Worm (Caenorhabditis elegans) whole organism, L1 larva: ENCODE data around the gene F49C5.7.

ENCODE experiments used
- C04F5.9 ChIP-seq: sonication (generic microtip); optimal IDR thresholded peaks from 2 replicates; lab custom pipeline; 2016; ENCODE audit warnings: missing genetic modification characterization, missing compliant biosample characterization
- C16A3.4 ChIP-seq: fragments of 150-350 bp; optimal IDR thresholded peaks from 2 replicates; lab custom pipeline; 2014; ENCODE audit warnings: missing biosample characterization, missing genetic modification characterization
- C34B4.2 ChIP-seq: sonication (generic microtip); optimal IDR thresholded peaks from 2 replicates; lab custom pipeline; 2017; ENCODE audit warnings: mild to moderate bottlenecking, missing genetic modification characterization, missing compliant biosample characterization
- aha-1 ChIP-seq: fragments of 150-350 bp; optimal IDR thresholded peaks from 2 replicates; lab custom pipeline; 2014; ENCODE audit warnings: missing biosample characterization, missing genetic modification characterization
- aly-2 ChIP-seq: fragments of 150-350 bp; optimal IDR thresholded peaks from 2 replicates; lab custom pipeline; 2014; ENCODE audit warnings: missing biosample characterization, missing genetic modification characterization
- blmp-1 ChIP-seq: fragments of 150-350 bp; optimal IDR thresholded peaks from 2 replicates; lab custom pipeline; 2014; ENCODE audit warnings: missing biosample characterization, missing genetic modification characterization
- ceh-90 ChIP-seq: sonication (generic microtip); optimal IDR thresholded peaks from 2 replicates; lab custom pipeline; 2016; ENCODE audit warnings: missing genetic modification characterization, missing compliant biosample characterization
- ces-1 ChIP-seq: fragments of 150-350 bp; optimal IDR thresholded peaks from 2 replicates; lab custom pipeline; 2014; ENCODE audit warnings: missing biosample characterization, missing genetic modification reagents, missing genetic modification characterization
- dpl-1 ChIP-seq, 3 experiments: fragments of 150-350 bp in 2 of 3; sonication (generic microtip) in 1 of 3; optimal IDR thresholded peaks; 2 replicates each; lab custom pipeline; 2014 to 2017; ENCODE audit warnings: missing biosample characterization in 3 of 3, missing genetic modification characterization in 3 of 3, missing genetic modification reagents in 3 of 3
- efl-1 ChIP-seq, 4 experiments: fragments of 150-350 bp; optimal IDR thresholded peaks in 3 of 4; peaks in 1 of 4; 1 replicate in 1 of 4; 2 replicates in 3 of 4; lab custom pipeline; 2014; ENCODE audit warnings: missing biosample characterization in 2 of 4, missing genetic modification characterization in 2 of 4, missing genetic modification reagents in 2 of 4
- egl-13 ChIP-seq: sonication (generic microtip); optimal IDR thresholded peaks from 2 replicates; lab custom pipeline; 2016; ENCODE audit warnings: missing genotype, missing genetic modification reagents, missing genetic modification characterization, missing compliant biosample characterization
- fkh-10 ChIP-seq: sonication (generic microtip); optimal IDR thresholded peaks from 2 replicates; lab custom pipeline; 2017; ENCODE audit warnings: missing biosample characterization, missing genetic modification reagents, missing genetic modification characterization
- fkh-4 ChIP-seq: sonication (generic microtip); optimal IDR thresholded peaks from 2 replicates; lab custom pipeline; 2016; ENCODE audit warnings: missing compliant biosample characterization, missing genetic modification characterization, borderline replicate concordance
- fkh-8 ChIP-seq: sonication (generic microtip); optimal IDR thresholded peaks from 2 replicates; lab custom pipeline; 2016; ENCODE audit warnings: mild to moderate bottlenecking, missing genetic modification characterization, missing compliant biosample characterization
- grh-1 ChIP-seq: fragments of 200-800 bp; sonication (Bioruptor generic); IDR thresholded peaks from 2 replicates; pipeline ENCODE4 v1.3.6; 2022; ENCODE audit warnings: missing genetic modification reagents, missing genetic modification characterization, missing compliant biosample characterization
- hlh-17 ChIP-seq: fragments of 200-800 bp; sonication (Bioruptor generic); optimal IDR thresholded peaks from 2 replicates; lab custom pipeline; 2018; ENCODE audit warnings: missing genetic modification characterization, mild to moderate bottlenecking, missing compliant biosample characterization, moderate library complexity, borderline replicate concordance
- irx-1 ChIP-seq: sonication (generic microtip); optimal IDR thresholded peaks from 2 replicates; lab custom pipeline; 2016; ENCODE audit warnings: missing genetic modification characterization, missing compliant biosample characterization
- lin-13 ChIP-seq: fragments of 150-350 bp; optimal IDR thresholded peaks from 2 replicates; lab custom pipeline; 2014; ENCODE audit warnings: missing biosample characterization, missing genetic modification reagents, missing genetic modification characterization
- lin-39 ChIP-seq: fragments of 150-350 bp; optimal IDR thresholded peaks from 2 replicates; lab custom pipeline; 2014; ENCODE audit warnings: missing biosample characterization, missing genetic modification reagents, missing genetic modification characterization
- mep-1 ChIP-seq: fragments of 150-350 bp; optimal IDR thresholded peaks from 2 replicates; lab custom pipeline; 2014; ENCODE audit warnings: missing biosample characterization, missing genetic modification characterization
- nhr-19 ChIP-seq: fragments of 200-800 bp; sonication (Bioruptor generic); conservative IDR thresholded peaks from 2 replicates; pipeline ENCODE4 v1.3.6; 2022; ENCODE audit warnings: missing genetic modification characterization, missing compliant biosample characterization
- nhr-28 ChIP-seq: fragments of 150-350 bp; optimal IDR thresholded peaks from 2 replicates; lab custom pipeline; 2014; ENCODE audit warnings: missing biosample characterization, missing genetic modification characterization
- nhr-71 ChIP-seq: sonication (generic microtip); optimal IDR thresholded peaks from 2 replicates; lab custom pipeline; 2016; ENCODE audit warnings: mild to moderate bottlenecking, missing genetic modification characterization, moderate library complexity, missing compliant biosample characterization
- nhr-76 ChIP-seq: sonication (generic microtip); optimal IDR thresholded peaks from 2 replicates; lab custom pipeline; 2017; ENCODE audit warnings: missing biosample characterization, missing genetic modification characterization
- nhr-77 ChIP-seq: fragments of 150-350 bp; optimal IDR thresholded peaks from 2 replicates; lab custom pipeline; 2014; ENCODE audit warnings: missing biosample characterization, missing genetic modification characterization
- nhr-84 ChIP-seq: sonication (generic microtip); optimal IDR thresholded peaks from 2 replicates; lab custom pipeline; 2017; ENCODE audit warnings: missing biosample characterization, missing genetic modification characterization
- nhr-85 ChIP-seq: sonication (generic microtip); peaks from one replicate; lab custom pipeline; 2016; ENCODE audit warnings: missing genetic modification characterization, inconsistent platforms, missing compliant biosample characterization
- rnt-1 ChIP-seq: sonication (generic microtip); optimal IDR thresholded peaks from 2 replicates; lab custom pipeline; 2016; ENCODE audit warnings: mild to moderate bottlenecking, missing genetic modification characterization, moderate library complexity, missing compliant biosample characterization
- skn-1 ChIP-seq: fragments of 150-350 bp; optimal IDR thresholded peaks from 2 replicates; lab custom pipeline; 2014; ENCODE audit warnings: missing biosample characterization, missing genetic modification characterization
- snpc-4 ChIP-seq: fragments of 150-350 bp; optimal IDR thresholded peaks from 2 replicates; lab custom pipeline; 2014; ENCODE audit warnings: missing biosample characterization, missing genetic modification characterization
- sptf-1 ChIP-seq: fragments of 150-350 bp; optimal IDR thresholded peaks from 2 replicates; lab custom pipeline; 2014; ENCODE audit warnings: missing biosample characterization, missing genetic modification characterization
- sup-37 ChIP-seq: fragments of 200-800 bp; sonication (Bioruptor generic); optimal IDR thresholded peaks from 2 replicates; lab custom pipeline; 2018; ENCODE audit warnings: mild to moderate bottlenecking, missing genetic modification characterization, missing compliant biosample characterization
- swsn-7 ChIP-seq: sonication (generic microtip); optimal IDR thresholded peaks from 2 replicates; lab custom pipeline; 2016; ENCODE audit warnings: missing genetic modification characterization, missing compliant biosample characterization
- tlp-1 ChIP-seq: fragments of 150-350 bp; optimal IDR thresholded peaks from 2 replicates; lab custom pipeline; 2014; ENCODE audit warnings: missing biosample characterization, missing genetic modification characterization
- xbp-1 ChIP-seq: sonication (generic microtip); optimal IDR thresholded peaks from 2 replicates; lab custom pipeline; 2016; ENCODE audit warnings: missing genetic modification characterization, missing compliant biosample characterization
- zip-4 ChIP-seq: fragments of 200-800 bp; sonication (Bioruptor generic); optimal IDR thresholded peaks from 2 replicates; lab custom pipeline; 2018; ENCODE audit warnings: mild to moderate bottlenecking, missing genetic modification characterization, moderate library complexity, missing compliant biosample characterization

The F49C5.7 gene

ce11 chrII:12549613-12550012, 16.3 kb upstream of the F49C5.7 start:
- TF ChIP-seq grh-1 (GFP tag; lab: Robert Waterston, UW) = no peak
- peak; percentile 55 for TF ChIP-seq nhr-85
- TF ChIP-seq blmp-1 = peak; percentile 8

- no peak for TF ChIP-seq tlp-1
- no peak for TF ChIP-seq nhr-76 (tag; lab: Kevin White, UChicago)
- no peak for TF ChIP-seq mep-1 (tag; lab: Kevin White, UChicago)
- TF ChIP-seq skn-1 (tag; lab: Kevin White, UChicago) = no peak
- no peak for TF ChIP-seq lin-13 (GFP tag; lab: Kevin White, UChicago)
- no peak for TF ChIP-seq C16A3.4 (tag; lab: Kevin White, UChicago)
- no peak for TF ChIP-seq C04F5.9
- TF ChIP-seq nhr-85 = no peak
- TF ChIP-seq sup-37 = no peak
- TF ChIP-seq rnt-1 (tag; lab: Kevin White, UChicago) = no peak
- TF ChIP-seq fkh-4 = no peak
- TF ChIP-seq nhr-77 = no peak
- TF ChIP-seq zip-4 = no peak
- no peak for TF ChIP-seq irx-1 (tag; lab: Kevin White, UChicago)
- no peak for TF ChIP-seq xbp-1 (tag; lab: Kevin White, UChicago)
- TF ChIP-seq aha-1 = no peak
- no peak for TF ChIP-seq ces-1 (GFP tag; lab: Kevin White, UChicago)
- TF ChIP-seq aly-2 (tag; lab: Kevin White, UChicago) = no peak
- no peak for TF ChIP-seq egl-13 (tag; lab: Kevin White, UChicago)
- TF ChIP-seq grh-1 (GFP tag; lab: Robert Waterston, UW) = no peak
Observed at ce11 chrII:12550940-12551339, 15.0 kb upstream of the F49C5.7 start.

ce11 chrII:12555579-12555978, 10.4 kb upstream of the F49C5.7 start, which contains the start of gene F49C5.11:
TSS of gene F49C5.11 (plus strand) at chrII:12555879.
- no peak for TF ChIP-seq efl-1 (optimal IDR thresholded peaks at IDR 0.05; lab: Kevin White, UChicago)
- no peak for TF ChIP-seq efl-1 (GFP tag; optimal IDR thresholded peaks at IDR 0.05 in 1 of 2; lab: Kevin White, UChicago)
- TF ChIP-seq nhr-71 = no peak
- TF ChIP-seq swsn-7 (tag; lab: Kevin White, UChicago) = no peak
- TF ChIP-seq sptf-1 (tag; lab: Kevin White, UChicago) = no peak
- TF ChIP-seq lin-39 (tag; lab: Kevin White, UChicago) = no peak
- no peak for TF ChIP-seq nhr-19
- TF ChIP-seq fkh-10 = no peak
- TF ChIP-seq skn-1 (tag; lab: Kevin White, UChicago) = no peak

ce11 chrII:12560210-12560609, 5.7 kb upstream of the F49C5.7 start, which contains the start of gene F49C5.12:
TSS of gene F49C5.12 (minus strand) at chrII:12560310.
- TF ChIP-seq hlh-17 (GFP tag; lab: Kevin White, UChicago) (no peak), snpc-4 (tag; lab: Kevin White, UChicago) (no peak), C34B4.2 (tag; lab: Kevin White, UChicago) (no peak), fkh-10 (no peak), nhr-76 (tag; lab: Kevin White, UChicago) (no peak), ceh-90 (tag; lab: Kevin White, UChicago) (no peak)
- TF ChIP-seq, all 84 proteins: peak for 0

ce11 chrII:12570523-12570922, 4.6 kb downstream of the F49C5.7 start, which contains the start of gene Y38E10A.1:
TSS of gene Y38E10A.1 (minus strand) at chrII:12570623.
- TF ChIP-seq fkh-8 (tag; lab: Kevin White, UChicago) (no peak), swsn-7 (tag; lab: Kevin White, UChicago) (no peak), nhr-28 (tag; lab: Kevin White, UChicago) (no peak), lin-39 (tag; lab: Kevin White, UChicago) (no peak), nhr-84 (no peak), grh-1 (GFP tag; lab: Robert Waterston, UW) (no peak), dpl-1 (GFP tag; optimal IDR thresholded peaks at IDR 0.05; lab: Kevin White, UChicago) (no peak)
